Worm (Caenorhabditis elegans): Measurements from ENCODE around the gene ugt-55.

Gene ugt-55

ce11 chrV:12233425-12233824 lies 23.1 kb upstream of the ugt-55 start:
- peak; percentile 42 for TF ChIP-seq nhr-19 (GFP tag; conservative IDR thresholded peaks at IDR 0.05)
- TF ChIP-seq fkh-4 (tag; optimal IDR thresholded peaks at IDR 0.05; ENCODE audit: borderline replicate concordance) = no peak
- TF ChIP-seq nhr-76 (tag; optimal IDR thresholded peaks at IDR 0.05) = no peak
- TF ChIP-seq nhr-71 (tag; optimal IDR thresholded peaks at IDR 0.05) = peak; percentile 65
- TF ChIP-seq ces-1 (GFP tag; optimal IDR thresholded peaks at IDR 0.05) = no peak
- TF ChIP-seq sup-37 (GFP tag; optimal IDR thresholded peaks at IDR 0.05) = no peak
- no peak for TF ChIP-seq aha-1 (tag; optimal IDR thresholded peaks at IDR 0.05)
- TF ChIP-seq efl-3 (GFP tag; optimal IDR thresholded peaks at IDR 0.05) = no peak
- TF ChIP-seq lin-14 (GFP tag; optimal IDR thresholded peaks at IDR 0.05) = peak; percentile 80
- TF ChIP-seq snpc-4 (tag; optimal IDR thresholded peaks at IDR 0.05) = no peak
- no peak for TF ChIP-seq egl-13 (tag; optimal IDR thresholded peaks at IDR 0.05)
- TF ChIP-seq mdl-1 (tag; optimal IDR thresholded peaks at IDR 0.05) = no peak
- TF ChIP-seq swsn-7 (tag; optimal IDR thresholded peaks at IDR 0.05) = no peak
- no peak for TF ChIP-seq C34B4.2 (tag; optimal IDR thresholded peaks at IDR 0.05)
- TF ChIP-seq pqm-1 (tag; optimal IDR thresholded peaks at IDR 0.05) = no peak
- no peak for TF ChIP-seq lin-39 (tag; optimal IDR thresholded peaks at IDR 0.05)
- TF ChIP-seq nhr-77 (tag; optimal IDR thresholded peaks at IDR 0.05) = no peak
- TF ChIP-seq pax-3 (tag; optimal IDR thresholded peaks at IDR 0.05) = no peak
- no peak for TF ChIP-seq unc-86 (tag; optimal IDR thresholded peaks at IDR 0.05)
- TF ChIP-seq mef-2 (tag; optimal IDR thresholded peaks at IDR 0.05) = no peak
- TF ChIP-seq unc-130 (tag; optimal IDR thresholded peaks at IDR 0.05) = peak; percentile 15
- TF ChIP-seq snu-23 (GFP tag; optimal IDR thresholded peaks at IDR 0.05) = peak; percentile 22
- TF ChIP-seq ceh-82 (tag; optimal IDR thresholded peaks at IDR 0.05) = no peak
- TF ChIP-seq egl-27 (tag; optimal IDR thresholded peaks at IDR 0.05) = no peak
- TF ChIP-seq elt-3 (tag; optimal IDR thresholded peaks at IDR 0.05) = no peak
- TF ChIP-seq zip-4 (GFP tag; optimal IDR thresholded peaks at IDR 0.05) = no peak
- peak; percentile 79 for TF ChIP-seq pag-3 (tag; optimal IDR thresholded peaks at IDR 0.05; ENCODE audit: borderline replicate concordance, insufficient read depth)
- peak; percentile 58 for TF ChIP-seq rnt-1 (tag; optimal IDR thresholded peaks at IDR 0.05)
- no peak for TF ChIP-seq grh-1 (GFP tag; IDR thresholded peaks at IDR 0.05)
- TF ChIP-seq zag-1 (tag; optimal IDR thresholded peaks at IDR 0.05) = no peak
- TF ChIP-seq nhr-11 (tag; optimal IDR thresholded peaks at IDR 0.05) = no peak
- TF ChIP-seq alr-1 (tag; optimal IDR thresholded peaks at IDR 0.05; ENCODE audit: borderline replicate concordance) = no peak
- no peak for TF ChIP-seq unc-62 (GFP tag; optimal IDR thresholded peaks at IDR 0.05)
- no peak for TF ChIP-seq sptf-1 (tag; optimal IDR thresholded peaks at IDR 0.05)
- no peak for TF ChIP-seq ceh-88 (GFP tag; IDR thresholded peaks at IDR 0.05)
- TF ChIP-seq isw-1 (GFP tag; IDR thresholded peaks at IDR 0.05) = no peak
- TF ChIP-seq dpl-1 (GFP tag; optimal IDR thresholded peaks at IDR 0.05) = no peak
- no peak for TF ChIP-seq ceh-63 (GFP tag; optimal IDR thresholded peaks at IDR 0.05)
- no peak for TF ChIP-seq unc-98 (GFP tag; IDR thresholded peaks at IDR 0.05)
- no peak for TF ChIP-seq C04F5.9 (tag; optimal IDR thresholded peaks at IDR 0.05)
- TF ChIP-seq hlh-17 (GFP tag; optimal IDR thresholded peaks at IDR 0.05; ENCODE audit: borderline replicate concordance) = no peak
- TF ChIP-seq unc-30 (tag; optimal IDR thresholded peaks at IDR 0.05) = no peak
- TF ChIP-seq hlh-4 (tag; optimal IDR thresholded peaks at IDR 0.05) = no peak
- no peak for TF ChIP-seq mep-1 (tag; optimal IDR thresholded peaks at IDR 0.05)
